Worm (Caenorhabditis elegans): ENCODE results near the gene sec-23.

DNA sequence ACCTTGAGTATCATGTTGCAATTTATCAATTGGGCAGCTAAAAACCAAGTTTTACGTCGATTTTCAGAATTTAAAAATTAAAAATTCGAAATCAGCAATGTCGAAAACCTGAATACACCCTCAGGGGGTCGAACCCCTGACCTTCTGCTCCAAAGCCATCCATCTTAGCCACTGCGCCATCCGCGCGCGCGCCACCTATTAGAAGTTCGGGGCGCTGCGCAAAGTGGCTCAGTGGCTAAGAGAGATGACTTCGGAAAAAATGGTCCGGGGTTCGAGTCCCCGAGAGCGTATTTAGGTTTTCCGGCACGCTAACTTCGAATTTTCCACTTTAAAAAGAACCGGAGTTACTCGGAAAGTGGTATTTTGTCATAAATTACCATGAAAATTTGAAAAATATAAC lies 33.3 kb downstream of the sec-23 start:
- TF ChIP-seq zip-8 (tag; optimal IDR thresholded peaks at IDR 0.05) (no peak), nhr-12 (tag; optimal IDR thresholded peaks at IDR 0.05) (no peak), sptf-1 (tag; optimal IDR thresholded peaks at IDR 0.05) (no peak), snpc-4 (tag; optimal IDR thresholded peaks at IDR 0.05) (no peak)

Measured in whole organism, mixed stage, embryonic.